Worm (Caenorhabditis elegans): ENCODE results near the gene Y65A5A.24.
"Not testable (repeated sequence)": the region's sequence is repeated elsewhere in the genome, so short reads cannot be mapped to it uniquely, and the experiment has no call there.

The Y65A5A.24 gene

ce11 chrIV:16415100-16415973, 21.6 kb downstream of the Y65A5A.24 start (continued):
- TF ChIP-seq nhr-80 (tag; optimal IDR thresholded peaks at IDR 0.05) (no peak), somi-1 (GFP tag; optimal IDR thresholded peaks at IDR 0.05) (peak; percentile 41), attf-6 (GFP tag; IDR thresholded peaks at IDR 0.05) (peak; percentile 98), ceh-100 (GFP tag; IDR thresholded peaks at IDR 0.05) (peak; percentile 65), die-1 (tag; optimal IDR thresholded peaks at IDR 0.05) (no peak), egl-18 (GFP tag; IDR thresholded peaks at IDR 0.05) (0 out of 2 replicates have a peak, but pooled peaks have one; percentile 51), xnd-1 (tag; optimal IDR thresholded peaks at IDR 0.05) (no peak), sea-2 (GFP tag; IDR thresholded peaks at IDR 0.05) (peak; percentile 58; the same call in 1 of the 2 replicates), nfya-1 (tag; optimal IDR thresholded peaks at IDR 0.05; ENCODE audit: borderline replicate concordance, insufficient read depth) (no peak), lin-40 (tag; optimal IDR thresholded peaks at IDR 0.05) (peak; percentile 67), B0261.1 (tag; optimal IDR thresholded peaks at IDR 0.05) (peak; percentile 8), K12H6.12 (tag; optimal IDR thresholded peaks at IDR 0.05) (peak; percentile 48), egrh-3 (GFP tag; IDR thresholded peaks at IDR 0.05) (peak; percentile 22; the same call in 1 of the 2 replicates), dpl-1 (GFP tag; optimal IDR thresholded peaks at IDR 0.05) (peak; percentile 75)

ce11 chrIV:16421903-16422557, 28.3 kb downstream of the Y65A5A.24 start:
- TF ChIP-seq C17E4.6 (GFP tag; IDR thresholded peaks at IDR 0.05): no peak
- no peak for TF ChIP-seq F57C9.4 (tag; optimal IDR thresholded peaks at IDR 0.05)
- TF ChIP-seq zfh-2 (GFP tag; conservative IDR thresholded peaks at IDR 0.05): peak; percentile 49

- not testable (repeated sequence) for TF ChIP-seq madf-8 (GFP tag; conservative IDR thresholded peaks at IDR 0.05); madf-3 (GFP tag; IDR thresholded peaks at IDR 0.05); attf-3 (GFP tag; conservative IDR thresholded peaks at IDR 0.05)
Observed at ce11 chrIV:16424337-16424736, 30.6 kb downstream of the Y65A5A.24 start, which contains the start of gene Y10G11A.1. Gene Y10G11A.1 (plus strand): TSS chrIV:16424637.

- TF ChIP-seq die-1 (tag; optimal IDR thresholded peaks at IDR 0.05) (no peak), mcd-1 (GFP tag; IDR thresholded peaks at IDR 0.05) (no peak), somi-1 (GFP tag; optimal IDR thresholded peaks at IDR 0.05) (no peak), let-607 (tag; optimal IDR thresholded peaks at IDR 0.05) (no peak), ceh-91 (GFP tag; IDR thresholded peaks at IDR 0.05) (no peak), attf-5 (GFP tag; optimal IDR thresholded peaks at IDR 0.05) (no peak), F55B11.4 (tag; optimal IDR thresholded peaks at IDR 0.05; ENCODE audit: borderline replicate concordance, insufficient read depth) (no peak), madf-10 (tag; optimal IDR thresholded peaks at IDR 0.05) (no peak), madf-3 (GFP tag; IDR thresholded peaks at IDR 0.05) (no peak), Y53G8AR.9 (GFP tag; conservative IDR thresholded peaks at IDR 0.05) (no peak), B0019.2 (GFP tag; conservative IDR thresholded peaks at IDR 0.05) (no peak), hmg-20 (GFP tag; IDR thresholded peaks at IDR 0.05) (no peak), ztf-26 (tag; optimal IDR thresholded peaks at IDR 0.05) (no peak), bed-2 (GFP tag; IDR thresholded peaks at IDR 0.05) (no peak), ztf-6 (GFP tag; IDR thresholded peaks at IDR 0.05) (no peak), ceh-100 (GFP tag; IDR thresholded peaks at IDR 0.05) (no peak), ceh-79 (tag; optimal IDR thresholded peaks at IDR 0.05) (no peak), F52B5.7 (tag; optimal IDR thresholded peaks at IDR 0.05) (no peak), nhr-179 (tag; optimal IDR thresholded peaks at IDR 0.05) (no peak)
Observed at ce11 chrIV:16431929-16432328, 38.2 kb downstream of the Y65A5A.24 start, which contains the start of gene dlc-3. Gene dlc-3 (plus strand): TSS chrIV:16432229.
